Worm (Caenorhabditis elegans): ENCODE data around the gene fbxb-102.
"Not testable (repeated sequence)": the region's sequence is repeated elsewhere in the genome, so short reads cannot be mapped to it uniquely, and the experiment has no call there.

The fbxb-102 gene

DNA sequence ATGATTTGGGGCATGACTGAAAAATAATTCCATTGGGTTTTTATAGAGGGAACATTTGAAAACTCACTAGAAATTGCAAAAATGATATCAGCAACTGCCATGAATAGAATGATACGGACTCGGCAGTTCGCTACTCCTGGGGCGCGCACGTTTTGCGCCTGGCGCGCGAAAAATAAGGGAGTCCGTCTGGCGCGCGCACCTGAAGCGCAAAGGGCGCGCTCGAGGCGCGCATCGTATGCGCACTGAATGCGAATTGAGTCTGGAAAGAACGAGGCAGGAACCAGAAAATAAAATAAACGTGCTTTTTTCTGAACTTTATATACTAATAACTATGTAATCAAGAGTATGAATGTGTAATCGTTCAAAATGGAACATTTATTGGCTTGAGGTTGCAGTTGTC lies 41.6 kb upstream of the fbxb-102 start, which contains the start of gene Y57A10C.10:
Gene Y57A10C.10 (minus strand): TSS at position 101 of the 400 bp plus-strand sequence.
- not testable (repeated sequence) for TF ChIP-seq hmg-11, ztf-4, elt-1 (tag; optimal IDR thresholded peaks at IDR 0.05)

DNA sequence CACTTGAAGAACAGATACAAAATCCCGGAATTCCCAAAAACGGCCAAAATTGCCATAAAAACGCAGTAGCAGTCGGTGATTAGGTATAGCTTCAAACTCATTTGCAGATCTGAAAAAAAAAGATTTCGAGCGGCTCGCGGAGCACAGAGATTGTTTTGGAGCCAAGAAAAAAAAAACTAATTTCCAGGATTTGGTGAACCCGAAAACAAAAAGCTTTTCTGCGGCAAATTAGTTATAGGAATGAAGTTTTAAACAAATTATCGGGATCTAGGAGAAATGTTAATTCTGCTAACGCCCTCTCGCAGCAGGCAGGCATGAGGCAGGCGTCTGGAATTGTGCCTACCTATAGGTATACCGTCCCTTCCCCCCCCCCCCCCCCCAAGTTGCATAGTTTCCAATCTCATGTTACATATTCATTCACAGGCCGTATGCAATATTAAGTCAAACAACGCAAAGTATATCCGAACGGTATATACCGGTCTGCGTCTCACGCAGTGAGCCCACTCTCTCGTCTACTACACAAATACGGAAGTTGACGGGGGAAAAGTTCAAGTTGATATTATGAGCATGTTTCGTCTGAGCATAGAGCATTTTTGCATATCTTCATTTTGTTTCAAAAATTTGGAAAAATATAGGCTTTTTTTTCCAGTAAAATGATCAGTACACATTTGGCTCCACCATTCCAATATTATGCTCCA lies 37.9 kb upstream of the fbxb-102 start, which contains the start of the genes W05H5.1 and pitr-6:
Gene W05H5.1 (minus strand): TSS at position 101 of the 698 bp plus-strand sequence.
Gene pitr-6 (plus strand): TSS at position 648 of the 698 bp plus-strand sequence.
- TF ChIP-seq zag-1 (tag; optimal IDR thresholded peaks at IDR 0.05) (no peak), mml-1 (tag; optimal IDR thresholded peaks at IDR 0.05) (no peak), nhr-25 (tag; optimal IDR thresholded peaks at IDR 0.05) (no peak), daf-12 (tag; optimal IDR thresholded peaks at IDR 0.05) (no peak), sea-2 (GFP tag; optimal IDR thresholded peaks at IDR 0.05) (no peak), fos-1 (tag; optimal IDR thresholded peaks at IDR 0.05) (no peak), nhr-11 (tag; optimal IDR thresholded peaks at IDR 0.05) (no peak), ZK546.5 (tag; optimal IDR thresholded peaks at IDR 0.05) (no peak), egl-5 (tag; optimal IDR thresholded peaks at IDR 0.05) (no peak)

DNA sequence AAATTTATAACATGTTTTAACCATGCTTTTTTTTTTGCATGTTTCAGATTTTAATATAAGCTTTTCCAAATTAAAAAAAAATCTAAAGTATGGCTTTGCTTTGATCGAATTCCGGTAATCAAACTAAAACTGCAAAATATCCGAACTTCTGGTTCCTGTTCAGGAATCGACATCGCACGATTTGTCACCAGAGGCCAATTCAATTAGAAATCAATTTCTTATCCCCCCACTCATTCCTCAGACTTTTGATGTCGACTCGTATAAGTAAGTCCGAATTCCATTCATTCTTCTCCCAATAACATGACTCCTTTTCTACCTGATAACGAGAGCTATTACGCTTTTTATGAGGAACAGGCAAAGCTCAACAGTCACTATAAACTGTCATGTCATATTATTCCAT lies 34.5 kb upstream of the fbxb-102 start, which contains the start of gene srh-27:
Gene srh-27 (plus strand): TSS at position 301 of the 400 bp plus-strand sequence.
- TF ChIP-seq elt-1 (tag; optimal IDR thresholded peaks at IDR 0.05) (no peak), fkh-2 (tag; optimal IDR thresholded peaks at IDR 0.05) (no peak), eor-1 (tag; optimal IDR thresholded peaks at IDR 0.05) (no peak), nhr-23 (tag; optimal IDR thresholded peaks at IDR 0.05) (no peak), fkh-10 (GFP tag; optimal IDR thresholded peaks at IDR 0.05) (no peak), ceh-16 (tag; optimal IDR thresholded peaks at IDR 0.05) (no peak), ztf-11 (tag; optimal IDR thresholded peaks at IDR 0.05) (no peak), skn-1 (tag; optimal IDR thresholded peaks at IDR 0.05) (no peak), aly-2 (tag; optimal IDR thresholded peaks at IDR 0.05) (no peak), mml-1 (tag; optimal IDR thresholded peaks at IDR 0.05) (no peak), mdl-1 (tag; optimal IDR thresholded peaks at IDR 0.05) (no peak), nfya-1 (tag; optimal IDR thresholded peaks at IDR 0.05; ENCODE audit: insufficient read depth) (no peak), daf-12 (tag; optimal IDR thresholded peaks at IDR 0.05) (no peak), snpc-4 (tag; optimal IDR thresholded peaks at IDR 0.05) (no peak), ZK546.5 (tag; optimal IDR thresholded peaks at IDR 0.05) (no peak), nhr-77 (tag; optimal IDR thresholded peaks at IDR 0.05) (no peak), sea-2 (GFP tag; optimal IDR thresholded peaks at IDR 0.05) (no peak), ama-1 (optimal IDR thresholded peaks at IDR 0.05) (no peak), nhr-67 (tag; optimal IDR thresholded peaks at IDR 0.05) (no peak), hmg-11 (tag; optimal IDR thresholded peaks at IDR 0.05) (no peak)

DNA sequence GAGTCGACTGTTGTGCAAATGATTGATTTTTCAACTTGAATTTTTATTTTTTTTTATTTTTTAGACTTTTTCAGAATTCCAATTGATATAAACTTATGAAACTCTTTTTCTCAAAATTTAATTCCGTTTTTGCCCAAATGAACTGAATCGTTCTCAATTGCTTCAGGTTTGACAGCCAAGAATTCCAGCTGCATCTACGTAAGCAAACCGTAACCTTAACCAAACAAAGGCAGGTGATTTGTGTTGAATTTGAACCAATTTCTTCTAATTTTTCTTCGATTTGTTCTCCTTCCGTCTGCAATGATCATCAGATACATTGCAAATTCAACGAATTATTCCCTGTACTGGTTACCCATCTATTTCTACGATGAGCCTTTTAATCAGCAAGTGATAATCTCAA lies 32.9 kb upstream of the fbxb-102 start, which contains the start of gene sre-34:
Gene sre-34 (plus strand): TSS at position 301 of the 400 bp plus-strand sequence.
- TF ChIP-seq ama-1 (optimal IDR thresholded peaks at IDR 0.05) (no peak), ZK546.5 (tag; optimal IDR thresholded peaks at IDR 0.05) (no peak), lsy-12 (tag; optimal IDR thresholded peaks at IDR 0.05) (no peak), nhr-77 (tag; optimal IDR thresholded peaks at IDR 0.05) (no peak), ceh-9 (tag; optimal IDR thresholded peaks at IDR 0.05) (no peak), nfya-1 (tag; optimal IDR thresholded peaks at IDR 0.05; ENCODE audit: insufficient read depth) (no peak), ceh-28 (tag; optimal IDR thresholded peaks at IDR 0.05) (no peak)

DNA sequence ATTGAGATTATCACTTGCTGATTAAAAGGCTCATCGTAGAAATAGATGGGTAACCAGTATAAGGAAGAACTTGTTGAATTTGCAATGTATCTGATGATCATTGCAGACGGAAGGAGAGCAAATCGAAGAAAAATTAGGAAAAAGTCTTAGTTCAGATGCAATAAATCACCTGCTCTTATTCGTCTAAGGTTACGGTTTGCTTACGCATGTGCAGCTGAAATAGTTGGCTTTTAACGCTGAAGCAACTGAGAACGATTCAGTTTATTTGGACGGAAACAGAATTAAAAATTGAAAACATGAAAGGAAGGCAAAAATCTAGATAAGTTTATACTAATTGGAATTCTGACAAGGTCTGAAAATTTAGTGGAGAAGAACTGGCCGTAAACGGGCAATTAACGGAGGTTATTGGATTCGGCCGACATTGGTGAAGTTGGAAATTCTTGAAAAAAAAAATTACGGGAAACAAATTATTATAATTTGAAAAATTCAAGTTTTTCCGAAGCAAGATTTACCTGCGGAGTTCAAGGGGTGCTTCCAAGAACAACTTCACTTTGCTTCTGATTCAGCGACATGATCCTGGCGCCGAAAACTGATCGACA lies 29.9 kb upstream of the fbxb-102 start, which contains the start of the genes sre-35 and sre-33:
Gene sre-35 (minus strand): TSS at position 101 of the 599 bp plus-strand sequence.
Gene sre-33 (plus strand): TSS at position 549 of the 599 bp plus-strand sequence.
- TF ChIP-seq ceh-28 (tag; optimal IDR thresholded peaks at IDR 0.05) (no peak), lin-15B (tag; optimal IDR thresholded peaks at IDR 0.05) (no peak)

DNA sequence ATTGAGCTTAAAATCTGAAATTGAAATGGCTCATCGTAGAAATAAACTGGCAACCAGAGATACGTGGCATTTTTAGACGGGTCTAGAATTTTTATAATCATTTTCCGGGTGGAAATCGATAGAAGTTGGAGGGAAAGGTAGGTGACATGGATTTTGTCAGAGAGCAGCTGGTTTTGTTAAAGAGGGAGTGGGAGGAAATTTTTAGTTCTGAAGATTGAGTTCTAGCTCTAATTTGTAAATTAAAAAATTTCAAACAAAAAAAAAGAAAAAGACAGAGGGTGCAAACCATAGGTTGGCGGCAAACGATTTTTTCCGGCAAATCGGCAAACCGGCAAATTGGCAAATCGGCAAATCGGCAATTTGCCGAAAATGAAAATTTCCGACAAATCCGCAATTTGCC lies 26.1 kb upstream of the fbxb-102 start, which contains the start of gene sre-32:
Gene sre-32 (minus strand): TSS at position 101 of the 400 bp plus-strand sequence.
- TF ChIP-seq ztf-11 (tag; optimal IDR thresholded peaks at IDR 0.05) (no peak), ama-1 (optimal IDR thresholded peaks at IDR 0.05) (no peak), ceh-16 (tag; optimal IDR thresholded peaks at IDR 0.05) (no peak), ztf-4 (tag; optimal IDR thresholded peaks at IDR 0.05) (no peak), aly-2 (tag; optimal IDR thresholded peaks at IDR 0.05) (no peak), pqm-1 (tag; optimal IDR thresholded peaks at IDR 0.05) (no peak), mml-1 (tag; optimal IDR thresholded peaks at IDR 0.05) (no peak), nhr-25 (tag; optimal IDR thresholded peaks at IDR 0.05) (no peak), fkh-10 (GFP tag; optimal IDR thresholded peaks at IDR 0.05) (no peak), mdl-1 (tag; optimal IDR thresholded peaks at IDR 0.05) (no peak), eor-1 (tag; optimal IDR thresholded peaks at IDR 0.05) (no peak), zag-1 (tag; optimal IDR thresholded peaks at IDR 0.05) (no peak), snpc-4 (tag; optimal IDR thresholded peaks at IDR 0.05) (no peak), lin-39 (tag; optimal IDR thresholded peaks at IDR 0.05) (no peak)
